Worm (Caenorhabditis elegans) whole organism, L1 larva: Measurements from ENCODE around the gene nape-1.

Experiments
- F16B12.6 ChIP-seq: fragments of 150-350 bp; optimal IDR thresholded peaks from 2 replicates; lab custom pipeline; 2014; ENCODE audit warnings: missing biosample characterization, missing genetic modification characterization
- Y116A8C.19 ChIP-seq: sonication (generic microtip); optimal IDR thresholded peaks from 2 replicates; lab custom pipeline; 2016; ENCODE audit warnings: missing compliant biosample characterization, missing genetic modification characterization, borderline replicate concordance
- aha-1 ChIP-seq: fragments of 150-350 bp; optimal IDR thresholded peaks from 2 replicates; lab custom pipeline; 2014; ENCODE audit warnings: missing biosample characterization, missing genetic modification characterization
- aly-2 ChIP-seq: fragments of 150-350 bp; optimal IDR thresholded peaks from 2 replicates; lab custom pipeline; 2014; ENCODE audit warnings: missing biosample characterization, missing genetic modification characterization
- blmp-1 ChIP-seq: fragments of 150-350 bp; optimal IDR thresholded peaks from 2 replicates; lab custom pipeline; 2014; ENCODE audit warnings: missing biosample characterization, missing genetic modification characterization
- ceh-8 ChIP-seq: fragments of 200-800 bp; sonication (Bioruptor generic); optimal IDR thresholded peaks from 2 replicates; lab custom pipeline; 2018; ENCODE audit warnings: mild to moderate bottlenecking, missing genetic modification characterization, moderate library complexity, missing compliant biosample characterization
- ceh-82 ChIP-seq, 3 experiments: fragments of 150-350 bp in 1 of 3; sonication (generic microtip) in 2 of 3; optimal IDR thresholded peaks; 2 replicates each; lab custom pipeline; 2014 to 2017; ENCODE audit warnings: missing biosample characterization in 3 of 3, missing genetic modification characterization in 3 of 3
- ceh-88 ChIP-seq: fragments of 200-800 bp; sonication (Bioruptor generic); IDR thresholded peaks from 2 replicates; pipeline ENCODE4 v1.3.6; 2022; ENCODE audit warnings: missing genetic modification characterization, missing compliant biosample characterization
- ces-1 ChIP-seq: fragments of 150-350 bp; optimal IDR thresholded peaks from 2 replicates; lab custom pipeline; 2014; ENCODE audit warnings: missing biosample characterization, missing genetic modification reagents, missing genetic modification characterization
- dpl-1 ChIP-seq, 3 experiments: fragments of 150-350 bp in 2 of 3; sonication (generic microtip) in 1 of 3; optimal IDR thresholded peaks; 2 replicates each; lab custom pipeline; 2014 to 2017; ENCODE audit warnings: missing biosample characterization in 3 of 3, missing genetic modification characterization in 3 of 3, missing genetic modification reagents in 3 of 3
- dsc-1 ChIP-seq: sonication (generic microtip); optimal IDR thresholded peaks from 2 replicates; lab custom pipeline; 2016; ENCODE audit warnings: mild to moderate bottlenecking, missing genetic modification characterization, missing compliant biosample characterization
- efl-3 ChIP-seq: fragments of 200-800 bp; sonication (Bioruptor generic); optimal IDR thresholded peaks from 2 replicates; lab custom pipeline; 2018; ENCODE audit warnings: mild to moderate bottlenecking, missing genetic modification characterization, missing compliant biosample characterization
- elt-2 ChIP-seq: sonication (generic microtip); optimal IDR thresholded peaks from 2 replicates; lab custom pipeline; 2016; ENCODE audit warnings: missing genetic modification characterization, mild to moderate bottlenecking, inconsistent platforms, missing compliant biosample characterization, missing genetic modification reagents
- elt-3 ChIP-seq, 6 experiments: fragments of 150-350 bp in 1 of 6; sonication (generic microtip); optimal IDR thresholded peaks; 2 replicates each; lab custom pipeline; 2017 to 2018; ENCODE audit warnings: missing biosample characterization in 6 of 6, missing genetic modification characterization in 6 of 6, inconsistent platforms in 1 of 6
- fkh-10 ChIP-seq: sonication (generic microtip); optimal IDR thresholded peaks from 2 replicates; lab custom pipeline; 2017; ENCODE audit warnings: missing biosample characterization, missing genetic modification reagents, missing genetic modification characterization
- fkh-8 ChIP-seq: sonication (generic microtip); optimal IDR thresholded peaks from 2 replicates; lab custom pipeline; 2016; ENCODE audit warnings: mild to moderate bottlenecking, missing genetic modification characterization, missing compliant biosample characterization
- fos-1 ChIP-seq: fragments of 150-350 bp; optimal IDR thresholded peaks from 2 replicates; lab custom pipeline; 2014; ENCODE audit warnings: missing biosample characterization, missing genetic modification characterization
- grh-1 ChIP-seq: fragments of 200-800 bp; sonication (Bioruptor generic); IDR thresholded peaks from 2 replicates; pipeline ENCODE4 v1.3.6; 2022; ENCODE audit warnings: missing genetic modification reagents, missing genetic modification characterization, missing compliant biosample characterization
- jun-1 ChIP-seq: fragments of 150-350 bp; optimal IDR thresholded peaks from 2 replicates; lab custom pipeline; 2014; ENCODE audit warnings: missing biosample characterization, missing genetic modification reagents, missing genetic modification characterization
- lin-13 ChIP-seq: fragments of 150-350 bp; optimal IDR thresholded peaks from 2 replicates; lab custom pipeline; 2014; ENCODE audit warnings: missing biosample characterization, missing genetic modification reagents, missing genetic modification characterization
- lin-39 ChIP-seq: fragments of 150-350 bp; optimal IDR thresholded peaks from 2 replicates; lab custom pipeline; 2014; ENCODE audit warnings: missing biosample characterization, missing genetic modification reagents, missing genetic modification characterization
- lsy-2 ChIP-seq, 2 experiments: fragments of 150-350 bp; optimal IDR thresholded peaks; 2 replicates each; lab custom pipeline; 2014; ENCODE audit warnings: missing biosample characterization in 2 of 2, missing genetic modification characterization in 2 of 2
- mdl-1 ChIP-seq, 2 experiments: fragments of 150-350 bp; optimal IDR thresholded peaks; 2 replicates each; lab custom pipeline; 2014 to 2017; ENCODE audit warnings: missing biosample characterization in 2 of 2, missing genetic modification characterization in 2 of 2, inconsistent platforms in 1 of 2
- mef-2 ChIP-seq: fragments of 150-350 bp; optimal IDR thresholded peaks from 2 replicates; lab custom pipeline; 2014; ENCODE audit warnings: missing biosample characterization, missing genetic modification characterization
- mep-1 ChIP-seq: fragments of 150-350 bp; optimal IDR thresholded peaks from 2 replicates; lab custom pipeline; 2014; ENCODE audit warnings: missing biosample characterization, missing genetic modification characterization
- nhr-12 ChIP-seq: sonication (generic microtip); optimal IDR thresholded peaks from 2 replicates; lab custom pipeline; 2017; ENCODE audit warnings: missing biosample characterization, missing genetic modification characterization
- nhr-237 ChIP-seq: fragments of 150-350 bp; optimal IDR thresholded peaks from 2 replicates; lab custom pipeline; 2014; ENCODE audit warnings: missing biosample characterization, missing genetic modification characterization
- nhr-71 ChIP-seq: sonication (generic microtip); optimal IDR thresholded peaks from 2 replicates; lab custom pipeline; 2016; ENCODE audit warnings: mild to moderate bottlenecking, missing genetic modification characterization, moderate library complexity, missing compliant biosample characterization
- nhr-77 ChIP-seq: fragments of 150-350 bp; optimal IDR thresholded peaks from 2 replicates; lab custom pipeline; 2014; ENCODE audit warnings: missing biosample characterization, missing genetic modification characterization
- nhr-90 ChIP-seq: sonication (generic microtip); optimal IDR thresholded peaks from 2 replicates; lab custom pipeline; 2016; ENCODE audit warnings: mild to moderate bottlenecking, missing genetic modification characterization, missing compliant biosample characterization; ENCODE audit not compliant: poor library complexity
- pag-3 ChIP-seq: sonication (generic microtip); optimal IDR thresholded peaks from 2 replicates; lab custom pipeline; 2017; ENCODE audit warnings: missing genetic modification characterization, mild to moderate bottlenecking, missing compliant biosample characterization, antibody characterized with exemption, borderline replicate concordance; ENCODE audit not compliant: insufficient read depth
- pqm-1 ChIP-seq: sonication (generic microtip); optimal IDR thresholded peaks from 3 replicates; lab custom pipeline; 2017; ENCODE audit warnings: missing biosample characterization, missing genetic modification characterization
- snpc-4 ChIP-seq: fragments of 150-350 bp; optimal IDR thresholded peaks from 2 replicates; lab custom pipeline; 2014; ENCODE audit warnings: missing biosample characterization, missing genetic modification characterization
- snu-23 ChIP-seq: sonication (generic microtip); optimal IDR thresholded peaks from 2 replicates; lab custom pipeline; 2016; ENCODE audit warnings: missing genetic modification characterization, missing compliant biosample characterization
- sox-4 ChIP-seq: sonication (generic microtip); optimal IDR thresholded peaks from 2 replicates; lab custom pipeline; 2016; ENCODE audit warnings: missing genetic modification characterization, missing compliant biosample characterization
- sptf-1 ChIP-seq: fragments of 150-350 bp; optimal IDR thresholded peaks from 2 replicates; lab custom pipeline; 2014; ENCODE audit warnings: missing biosample characterization, missing genetic modification characterization
- swsn-7 ChIP-seq: sonication (generic microtip); optimal IDR thresholded peaks from 2 replicates; lab custom pipeline; 2016; ENCODE audit warnings: missing genetic modification characterization, missing compliant biosample characterization
- tlp-1 ChIP-seq: fragments of 150-350 bp; optimal IDR thresholded peaks from 2 replicates; lab custom pipeline; 2014; ENCODE audit warnings: missing biosample characterization, missing genetic modification characterization
- unc-130 ChIP-seq: fragments of 150-350 bp; optimal IDR thresholded peaks from 2 replicates; lab custom pipeline; 2017; ENCODE audit warnings: missing biosample characterization, missing genetic modification characterization, inconsistent platforms
- unc-86 ChIP-seq: sonication (generic microtip); optimal IDR thresholded peaks from 2 replicates; lab custom pipeline; 2016; ENCODE audit warnings: missing genetic modification characterization, missing compliant biosample characterization
- vab-15 ChIP-seq: sonication (generic microtip); optimal IDR thresholded peaks from 2 replicates; lab custom pipeline; 2017; ENCODE audit warnings: missing genotype, mild to moderate bottlenecking, missing genetic modification characterization, missing compliant biosample characterization
- xbp-1 ChIP-seq: sonication (generic microtip); optimal IDR thresholded peaks from 2 replicates; lab custom pipeline; 2016; ENCODE audit warnings: missing genetic modification characterization, missing compliant biosample characterization
- ztf-11 ChIP-seq, 2 experiments: sonication (generic microtip); optimal IDR thresholded peaks; 2 replicates each; lab custom pipeline; 2016 to 2017; ENCODE audit warnings: missing genetic modification characterization in 2 of 2, missing biosample characterization in 1 of 2, missing compliant biosample characterization in 1 of 2

Gene nape-1

ce11 chrIV:3738655-3739403 is 1.9 kb downstream of the nape-1 start, which contains the start of gene nape-2 (continued):
- TF ChIP-seq nhr-237 (tag; lab: Kevin White, UChicago), result no peak

- TF ChIP-seq jun-1 (tag; lab: Kevin White, UChicago), result no peak
- no peak for TF ChIP-seq ceh-8
These were observed 4.4 kb downstream of the nape-1 start for ce11 chrIV:3736244-3736643.

ce11 chrIV:3733287-3733686 is 7.4 kb downstream of the nape-1 start:
- TF ChIP-seq F16B12.6, result no peak
- TF ChIP-seq lin-39 (tag; lab: Kevin White, UChicago), result no peak
- no peak for TF ChIP-seq blmp-1
- TF ChIP-seq ces-1 (GFP tag; lab: Kevin White, UChicago), result no peak
- TF ChIP-seq elt-2 (tag; lab: Kevin White, UChicago), result no peak
- no peak for TF ChIP-seq grh-1 (GFP tag; lab: Robert Waterston, UW)
- TF ChIP-seq pag-3 (tag; lab: Kevin White, UChicago), result no peak
- no peak for TF ChIP-seq elt-3 (tag; optimal IDR thresholded peaks at IDR 0.05; lab: Kevin White, UChicago)
- no peak for TF ChIP-seq lin-13
- no peak for TF ChIP-seq tlp-1
- TF ChIP-seq ceh-88 (GFP tag; lab: Robert Waterston, UW), result no peak
- TF ChIP-seq vab-15, result no peak
- TF ChIP-seq jun-1 (tag; lab: Kevin White, UChicago), result no peak
- no peak for TF ChIP-seq sptf-1 (tag; lab: Kevin White, UChicago)
- TF ChIP-seq unc-86, result no peak
- TF ChIP-seq Y116A8C.19 (tag; lab: Kevin White, UChicago), result no peak
- no peak for TF ChIP-seq efl-3 (GFP tag; lab: Kevin White, UChicago)

- TF ChIP-seq dpl-1 (GFP tag; optimal IDR thresholded peaks at IDR 0.05; lab: Kevin White, UChicago) (no peak), aly-2 (tag; lab: Kevin White, UChicago) (no peak), nhr-237 (tag; lab: Kevin White, UChicago) (no peak), sptf-1 (tag; lab: Kevin White, UChicago) (no peak), aha-1 (no peak), sox-4 (tag; lab: Kevin White, UChicago) (no peak), snpc-4 (tag; lab: Kevin White, UChicago) (no peak), elt-3 (tag; optimal IDR thresholded peaks at IDR 0.05; lab: Kevin White, UChicago) (no peak), F16B12.6 (no peak), swsn-7 (no peak), ceh-8 (no peak), lin-39 (tag; lab: Kevin White, UChicago) (no peak), blmp-1 (no peak), pqm-1 (tag; lab: Kevin White, UChicago) (no peak), fos-1 (tag; lab: Kevin White, UChicago) (no peak), jun-1 (tag; lab: Kevin White, UChicago) (no peak), nhr-90 (no peak), mep-1 (no peak), mef-2 (tag; lab: Kevin White, UChicago) (no peak)
- TF ChIP-seq, all 84 proteins: peak for 0
These were observed 9.2 kb downstream of the nape-1 start for ce11 chrIV:3731430-3731829.

ce11 chrIV:3725845-3726244 is 14.8 kb downstream of the nape-1 start, which contains the start of gene smgl-2:
Gene smgl-2, plus strand, starts transcription at chrIV:3726164.
- TF ChIP-seq pag-3 (tag; lab: Kevin White, UChicago), result peak; percentile 39
- TF ChIP-seq nhr-71, result peak; percentile 86
- peak; percentile 9 for TF ChIP-seq fkh-10
- peak; percentile 82 for TF ChIP-seq swsn-7
- TF ChIP-seq snu-23, result peak; percentile 90
- TF ChIP-seq lsy-2 (tag; optimal IDR thresholded peaks at IDR 0.05; lab: Kevin White, UChicago), result peak; percentile 86 to 88
- TF ChIP-seq mdl-1 (tag; optimal IDR thresholded peaks at IDR 0.05; lab: Kevin White, UChicago), result peak in 1 of 2 experiments; percentile 64
- TF ChIP-seq dsc-1 (tag; lab: Kevin White, UChicago), result peak; percentile 82
- TF ChIP-seq ztf-11 (tag; optimal IDR thresholded peaks at IDR 0.05; lab: Kevin White, UChicago), result peak in 1 of 2 experiments; percentile 52
- peak; percentile 63 for TF ChIP-seq snpc-4 (tag; lab: Kevin White, UChicago)
- TF ChIP-seq unc-130 (tag; lab: Kevin White, UChicago), result peak; percentile 48
- no peak for TF ChIP-seq nhr-12 (tag; lab: Kevin White, UChicago)
- TF ChIP-seq nhr-77 (tag; lab: Kevin White, UChicago), result no peak
- TF ChIP-seq sox-4 (tag; lab: Kevin White, UChicago), result peak; percentile 44
- TF ChIP-seq ceh-82 (tag; optimal IDR thresholded peaks at IDR 0.05; lab: Kevin White, UChicago), result peak; percentile 51 to 82 (median 77)
- peak; percentile 60 for TF ChIP-seq aha-1
- TF ChIP-seq fkh-8 (tag; lab: Kevin White, UChicago), result peak; percentile 66
- peak; percentile 70 for TF ChIP-seq xbp-1
